Worm (Caenorhabditis elegans): ENCODE data around the gene srz-38.

DNA sequence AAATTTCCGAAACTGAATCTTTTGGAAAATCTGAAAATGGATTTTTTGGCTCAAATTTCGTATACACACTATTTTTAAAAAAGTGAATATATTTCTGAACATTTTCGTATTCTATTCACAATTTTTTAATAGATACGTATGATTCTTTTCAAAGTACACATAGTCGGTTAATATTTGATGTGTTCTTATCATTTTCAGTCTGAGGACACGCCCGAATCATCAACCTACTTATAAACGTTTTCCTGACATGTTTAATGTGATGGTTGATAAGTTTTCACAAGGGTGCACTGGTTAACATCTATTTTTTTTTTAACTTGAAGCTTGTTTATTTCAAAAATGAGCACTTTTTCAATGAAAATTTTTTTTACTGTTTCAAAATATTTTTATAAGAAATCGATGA, 29.4 kb downstream of the srz-38 start:
- TF ChIP-seq nfya-1 (tag; optimal IDR thresholded peaks at IDR 0.05) (no peak), unc-3 (GFP tag; conservative IDR thresholded peaks at IDR 0.05) (no peak), unc-3 (tag; optimal IDR thresholded peaks at IDR 0.05) (no peak), C08G9.2 (tag; optimal IDR thresholded peaks at IDR 0.05) (no peak), pha-4 (tag; optimal IDR thresholded peaks at IDR 0.05) (no peak), ceh-2 (tag; optimal IDR thresholded peaks at IDR 0.05) (no peak), sox-2 (GFP tag; IDR thresholded peaks at IDR 0.05) (no peak), tbx-7 (tag; optimal IDR thresholded peaks at IDR 0.05) (no peak), ceh-34 (tag; optimal IDR thresholded peaks at IDR 0.05) (no peak), ceh-24 (tag; optimal IDR thresholded peaks at IDR 0.05) (no peak), hlh-8 (tag; optimal IDR thresholded peaks at IDR 0.05) (no peak), rnt-1 (tag; optimal IDR thresholded peaks at IDR 0.05) (no peak), unc-86 (tag; optimal IDR thresholded peaks at IDR 0.05) (no peak)
